Fruit fly (Drosophila melanogaster): ENCODE measurements around the gene CG1231.

Gene CG1231

DNA sequence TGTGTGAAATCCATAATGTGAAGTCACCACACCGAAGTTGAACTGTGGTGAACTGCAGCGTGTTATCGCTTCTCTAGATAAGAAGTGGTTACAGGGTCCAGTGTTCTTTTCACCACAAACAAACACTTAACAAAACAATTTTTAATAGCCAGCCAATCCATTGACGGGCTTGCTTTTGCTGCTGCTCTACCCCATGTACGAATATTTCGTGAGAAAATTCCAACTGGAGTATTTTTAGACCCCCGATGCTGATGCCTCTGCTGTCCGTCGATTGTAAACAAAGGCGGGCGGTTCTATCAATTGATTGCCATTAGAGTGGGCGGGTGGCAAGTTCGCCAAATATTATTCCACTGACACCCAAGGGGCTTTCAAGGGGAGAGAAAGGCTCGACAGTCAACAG is 17.1 kb upstream of the CG1231 start:
- TF ChIP-seq CG17801 (GFP tag; optimal IDR thresholded peaks at IDR 0.05; ENCODE audit: partially characterized antibody): no peak

dm6 chr3L:340124-340523 is 16.1 kb upstream of the CG1231 start:
- TF ChIP-seq CG17801 (GFP tag; optimal IDR thresholded peaks at IDR 0.05; ENCODE audit: partially characterized antibody): no peak

dm6 chr3L:340569-340968 is 15.7 kb upstream of the CG1231 start:
- no peak for TF ChIP-seq CG17801 (GFP tag; optimal IDR thresholded peaks at IDR 0.05; ENCODE audit: partially characterized antibody)

dm6 chr3L:341052-341852 is 15.0 kb upstream of the CG1231 start:
- TF ChIP-seq CG17801 (GFP tag; optimal IDR thresholded peaks at IDR 0.05; ENCODE audit: partially characterized antibody): peak; percentile 30

DNA sequence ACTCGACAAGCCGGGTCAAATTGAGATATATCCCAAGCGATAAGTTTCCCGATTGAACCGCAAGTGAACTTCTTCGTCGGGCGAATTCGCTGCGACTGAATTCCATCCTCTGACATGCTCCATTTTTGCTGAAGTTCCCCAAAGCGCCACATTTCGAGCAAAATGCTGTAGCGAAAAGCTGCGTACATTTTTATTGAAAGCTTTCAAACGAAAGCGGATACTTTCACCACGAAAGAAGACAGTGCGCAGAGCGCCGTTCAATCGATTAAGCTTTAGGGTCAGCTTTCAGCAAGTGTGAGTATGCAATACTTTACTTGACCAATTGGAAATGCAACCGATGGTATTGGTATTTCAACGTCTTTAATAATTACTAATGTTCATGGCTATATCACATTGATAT is 13.4 kb upstream of the CG1231 start, which contains the start of gene mthl10:
TSS of gene mthl10 (minus strand) at position 77 of the 400 bp plus-strand sequence.
- peak; percentile 43 for TF ChIP-seq CG17801 (GFP tag; optimal IDR thresholded peaks at IDR 0.05; ENCODE audit: partially characterized antibody)

DNA sequence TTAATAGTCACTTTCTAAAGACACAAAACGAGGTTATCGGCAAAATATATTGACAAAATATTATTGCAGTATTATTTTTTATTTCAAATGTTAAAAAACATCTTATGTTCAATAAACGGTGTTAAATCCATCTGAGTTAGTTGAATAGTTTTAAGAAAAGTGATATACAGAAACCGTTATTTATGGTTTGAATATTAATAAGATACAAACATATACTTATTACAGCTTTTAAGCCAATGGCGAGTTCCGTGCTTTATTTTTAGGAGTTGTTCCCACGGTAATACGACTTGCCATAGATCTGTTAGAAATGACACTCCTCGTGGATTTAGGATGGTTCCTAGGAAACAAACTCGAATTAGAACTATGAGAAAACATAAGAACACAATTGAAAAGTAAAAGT is 12.9 kb upstream of the CG1231 start:
- TF ChIP-seq CG17801 (GFP tag; optimal IDR thresholded peaks at IDR 0.05; ENCODE audit: partially characterized antibody): no peak

dm6 chr3L:346656-347640 is 9.3 kb upstream of the CG1231 start, which contains the start of gene mth:
TSS of gene mth (minus strand) at chr3L:346957.
- TF ChIP-seq CG17801 (GFP tag; optimal IDR thresholded peaks at IDR 0.05; ENCODE audit: partially characterized antibody): peak; percentile 55

DNA sequence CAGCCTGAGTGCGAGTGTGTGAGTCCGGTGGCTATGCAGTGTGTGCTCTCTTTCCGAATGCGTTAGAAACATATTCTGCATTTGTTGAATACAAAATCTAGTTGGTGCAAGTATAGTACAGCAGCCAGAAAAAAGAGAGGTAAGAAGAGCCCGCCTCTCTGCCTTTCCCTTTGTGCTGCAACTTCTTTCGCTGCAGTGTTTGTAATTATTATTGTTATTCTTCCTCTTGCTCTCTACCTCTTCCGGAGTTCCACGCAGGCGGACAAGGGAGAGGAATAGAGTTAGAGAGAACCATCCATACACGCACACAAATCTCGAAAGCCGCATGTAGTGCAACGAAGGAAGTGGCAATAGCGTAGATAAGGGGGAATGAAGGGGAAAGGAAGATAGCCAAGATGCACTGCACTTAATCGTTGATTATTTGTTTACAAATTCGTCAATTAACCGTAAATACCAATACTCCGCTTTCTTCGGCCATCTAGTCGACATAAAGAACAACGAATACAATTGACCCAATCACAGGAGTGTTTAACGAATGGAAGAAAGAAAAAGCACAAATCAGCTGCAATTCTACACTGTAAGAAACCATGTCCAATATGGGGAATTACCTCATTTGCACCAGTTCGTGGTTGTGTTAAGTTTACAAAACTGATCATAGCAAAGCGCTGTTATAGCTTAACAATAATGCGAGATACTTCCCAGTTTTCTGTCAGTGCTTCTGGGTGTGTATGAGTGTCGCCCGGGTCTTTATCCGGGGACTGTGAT is 8.4 kb upstream of the CG1231 start:
- peak; percentile 56 for TF ChIP-seq CG17801 (GFP tag; optimal IDR thresholded peaks at IDR 0.05; ENCODE audit: partially characterized antibody)

DNA sequence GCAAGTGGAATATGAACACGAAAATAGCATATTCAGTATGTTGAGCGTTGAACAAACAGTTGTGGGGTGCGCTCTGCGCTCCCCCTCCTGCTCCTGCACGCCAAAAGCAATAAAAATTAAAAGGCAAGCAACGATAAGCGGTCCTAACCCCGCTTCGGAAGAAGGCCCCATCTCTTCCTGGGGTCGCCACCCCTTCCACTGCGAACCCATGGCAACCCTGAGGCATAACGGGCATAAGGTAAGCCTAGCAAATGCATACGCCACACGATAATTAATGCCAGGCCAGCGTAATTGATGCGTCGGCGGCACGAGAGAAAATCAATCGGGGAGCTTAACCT is 7.8 kb upstream of the CG1231 start:
- TF ChIP-seq CG17801 (GFP tag; optimal IDR thresholded peaks at IDR 0.05; ENCODE audit: partially characterized antibody): no peak

dm6 chr3L:349751-350150 is 6.5 kb upstream of the CG1231 start:
- TF ChIP-seq CG17801 (GFP tag; optimal IDR thresholded peaks at IDR 0.05; ENCODE audit: partially characterized antibody): no peak

DNA sequence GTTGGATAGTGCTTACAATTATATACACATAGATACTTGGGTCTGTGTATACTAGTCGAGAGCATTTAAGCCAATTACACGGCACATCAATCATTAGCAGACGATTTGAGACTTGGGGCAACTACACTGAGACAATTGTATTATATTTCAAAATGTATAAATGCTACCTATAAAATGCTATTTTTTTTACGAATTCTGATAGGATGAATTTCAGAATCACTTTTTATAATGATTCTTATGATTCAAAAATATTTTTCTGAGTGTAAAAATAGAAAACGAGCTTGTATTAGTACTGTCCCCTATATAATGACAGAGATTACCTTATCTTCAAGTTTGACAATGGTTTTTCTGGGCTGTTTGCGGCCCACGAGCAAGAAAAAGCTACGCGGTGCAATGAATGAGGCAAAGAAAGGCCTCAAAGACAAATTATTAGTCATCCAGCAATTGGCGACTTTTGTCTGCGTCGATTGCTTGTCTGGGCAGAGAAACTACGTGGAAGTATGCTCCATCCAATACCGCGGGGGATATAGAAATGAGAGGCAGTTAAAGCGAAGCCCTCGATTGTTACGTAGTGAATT is 5.5 kb upstream of the CG1231 start:
- TF ChIP-seq CG17801 (GFP tag; optimal IDR thresholded peaks at IDR 0.05; ENCODE audit: partially characterized antibody): peak; percentile 82

- TF ChIP-seq CG17801 (GFP tag; optimal IDR thresholded peaks at IDR 0.05; ENCODE audit: partially characterized antibody): no peak
These were observed 1.5 kb downstream of the CG1231 start, which contains the start of gene Roc1b for dm6 chr3L:357681-358080. TSS of gene Roc1b (plus strand) at chr3L:357981.

- peak; percentile 76 for TF ChIP-seq CG17801 (GFP tag; optimal IDR thresholded peaks at IDR 0.05; ENCODE audit: partially characterized antibody)
These were observed 5.0 kb downstream of the CG1231 start, which contains the start of the genes Cdc5 and CG1233 for dm6 chr3L:361201-361600. TSS of gene Cdc5 (minus strand) at chr3L:361383. TSS of gene CG1233 (plus strand) at chr3L:361472.

DNA sequence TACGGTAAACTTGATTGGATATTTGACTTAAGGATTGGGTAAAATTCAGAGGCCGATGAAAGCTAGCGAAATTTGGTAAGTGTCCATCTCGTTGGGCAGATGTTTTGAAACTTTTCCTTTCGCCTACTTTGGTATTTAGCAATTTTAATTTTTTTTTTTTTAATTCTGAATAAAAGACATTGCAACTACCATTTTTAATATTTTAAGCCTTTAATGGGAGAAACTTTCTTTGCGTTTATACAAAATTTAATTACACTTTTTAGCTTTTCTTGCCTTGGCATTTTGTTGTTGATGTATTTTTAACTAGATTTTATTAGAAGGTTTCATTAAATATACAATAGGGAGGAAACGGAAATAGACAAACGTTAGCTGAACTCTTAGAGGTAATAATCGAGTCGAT is 10.1 kb downstream of the CG1231 start, which contains the start of gene CG13884:
TSS of gene CG13884 (minus strand) at position 101 of the 400 bp plus-strand sequence.
- TF ChIP-seq CG17801 (GFP tag; optimal IDR thresholded peaks at IDR 0.05; ENCODE audit: partially characterized antibody): no peak

Data from ovary, adult (tissue).